Fruit fly (Drosophila melanogaster) whole organism, pupa: ENCODE results near the gene Kaz-m1.

ENCODE experiments used
- CG10348 ChIP-seq: fragments of 200-800 bp; sonication (Bioruptor generic); IDR thresholded peaks from 2 replicates; pipeline ENCODE4 v1.3.6; 2022; ENCODE audit warnings: missing biosample characterization, missing genetic modification characterization
- CG12605 ChIP-seq: fragments of 200-800 bp; sonication (Bioruptor generic); IDR thresholded peaks from 2 replicates; pipeline ENCODE4 v1.3.6; 2022; ENCODE audit warnings: missing biosample characterization, missing genetic modification characterization
- CG13204 ChIP-seq: fragments of 200-800 bp; sonication (Bioruptor generic); optimal IDR thresholded peaks from 2 replicates; lab custom pipeline; 2018; ENCODE audit warnings: missing biosample characterization, mild to moderate bottlenecking, missing genetic modification characterization, moderate library complexity
- CG14655 ChIP-seq: fragments of 200-800 bp; sonication (Bioruptor generic); optimal IDR thresholded peaks from 3 replicates; lab custom pipeline; 2017; ENCODE audit warnings: mild to moderate bottlenecking, missing biosample characterization, missing genetic modification reagents, missing genetic modification characterization
- CG15710 ChIP-seq: fragments of 200-800 bp; sonication (Bioruptor generic); optimal IDR thresholded peaks from 2 replicates; lab custom pipeline; 2018; ENCODE audit warnings: missing biosample characterization, mild to moderate bottlenecking, missing genetic modification characterization, moderate library complexity
- CG17806 ChIP-seq: fragments of 200-800 bp; sonication (Bioruptor generic); optimal IDR thresholded peaks from 2 replicates; lab custom pipeline; 2018; ENCODE audit warnings: missing biosample characterization, mild to moderate bottlenecking, missing genetic modification characterization, moderate library complexity
- CG32121 ChIP-seq: fragments of 200-800 bp; sonication (Bioruptor generic); IDR thresholded peaks from 2 replicates; pipeline ENCODE4 v1.3.6; 2022; ENCODE audit warnings: missing biosample characterization, missing genetic modification characterization
- CG34367 ChIP-seq: fragments of 200-800 bp; sonication (Bioruptor generic); optimal IDR thresholded peaks from 2 replicates; lab custom pipeline; 2018; ENCODE audit warnings: missing biosample characterization, mild to moderate bottlenecking, missing genetic modification characterization
- CG4496 ChIP-seq: fragments of 200-800 bp; sonication (Bioruptor generic); IDR thresholded peaks from 3 replicates; pipeline ENCODE4 v1.3.6; 2022; ENCODE audit warnings: missing biosample characterization, missing genetic modification characterization
- CG8159 ChIP-seq: fragments of 200-800 bp; sonication (Bioruptor generic); optimal IDR thresholded peaks from 3 replicates; lab custom pipeline; 2018; ENCODE audit warnings: missing biosample characterization, mild to moderate bottlenecking, missing genetic modification characterization, moderate library complexity
- CG8301 ChIP-seq: fragments of 200-800 bp; sonication (Bioruptor generic); optimal IDR thresholded peaks from 2 replicates; lab custom pipeline; 2018; ENCODE audit warnings: missing biosample characterization, mild to moderate bottlenecking, missing genetic modification characterization
- CG9948 ChIP-seq: fragments of 200-800 bp; sonication (Bioruptor generic); optimal IDR thresholded peaks from 2 replicates; lab custom pipeline; 2018; ENCODE audit warnings: missing biosample characterization, mild to moderate bottlenecking, missing genetic modification characterization, moderate library complexity
- D1 ChIP-seq: fragments of 200-800 bp; sonication (Bioruptor generic); optimal IDR thresholded peaks from 2 replicates; lab custom pipeline; 2018; ENCODE audit warnings: missing biosample characterization, mild to moderate bottlenecking, missing genetic modification characterization, moderate library complexity
- EcR ChIP-seq: fragments of 200-800 bp; sonication (Bioruptor generic); optimal IDR thresholded peaks from 3 replicates; lab custom pipeline; 2019; ENCODE audit warnings: missing biosample characterization, missing genetic modification characterization, mild to moderate bottlenecking, moderate library complexity, missing genetic modification reagents
- Ets98B ChIP-seq: fragments of 200-800 bp; sonication (Bioruptor generic); IDR thresholded peaks from 2 replicates; pipeline ENCODE4 v1.3.6; 2022; ENCODE audit warnings: missing biosample characterization, missing genetic modification characterization
- Pif1A ChIP-seq: fragments of 200-800 bp; sonication (Bioruptor generic); optimal IDR thresholded peaks from 3 replicates; lab custom pipeline; 2016; ENCODE audit warnings: missing biosample characterization, missing genetic modification characterization
- Pif1B ChIP-seq: fragments of 200-800 bp; sonication (Bioruptor generic); optimal IDR thresholded peaks from 3 replicates; lab custom pipeline; 2016; ENCODE audit warnings: missing biosample characterization, missing genetic modification characterization
- Snoo ChIP-seq: fragments of 200-800 bp; sonication (Bioruptor generic); optimal IDR thresholded peaks from 3 replicates; lab custom pipeline; 2017; ENCODE audit warnings: missing biosample characterization, mild to moderate bottlenecking, missing genetic modification characterization, inconsistent platforms
- fd96Ca ChIP-seq: fragments of 200-800 bp; sonication (Bioruptor generic); IDR thresholded peaks from 3 replicates; pipeline ENCODE4 v1.3.6; 2022; ENCODE audit warnings: missing biosample characterization, missing genetic modification characterization
- gl ChIP-seq: fragments of 200-800 bp; sonication (Bioruptor generic); optimal IDR thresholded peaks from 2 replicates; lab custom pipeline; 2018; ENCODE audit warnings: missing biosample characterization, mild to moderate bottlenecking, missing genetic modification characterization
- rn ChIP-seq: fragments of 200-800 bp; sonication (Bioruptor generic); IDR thresholded peaks from 2 replicates; pipeline ENCODE4 v1.3.6; 2022; ENCODE audit warnings: missing biosample characterization, missing genetic modification characterization

The Kaz-m1 gene

DNA sequence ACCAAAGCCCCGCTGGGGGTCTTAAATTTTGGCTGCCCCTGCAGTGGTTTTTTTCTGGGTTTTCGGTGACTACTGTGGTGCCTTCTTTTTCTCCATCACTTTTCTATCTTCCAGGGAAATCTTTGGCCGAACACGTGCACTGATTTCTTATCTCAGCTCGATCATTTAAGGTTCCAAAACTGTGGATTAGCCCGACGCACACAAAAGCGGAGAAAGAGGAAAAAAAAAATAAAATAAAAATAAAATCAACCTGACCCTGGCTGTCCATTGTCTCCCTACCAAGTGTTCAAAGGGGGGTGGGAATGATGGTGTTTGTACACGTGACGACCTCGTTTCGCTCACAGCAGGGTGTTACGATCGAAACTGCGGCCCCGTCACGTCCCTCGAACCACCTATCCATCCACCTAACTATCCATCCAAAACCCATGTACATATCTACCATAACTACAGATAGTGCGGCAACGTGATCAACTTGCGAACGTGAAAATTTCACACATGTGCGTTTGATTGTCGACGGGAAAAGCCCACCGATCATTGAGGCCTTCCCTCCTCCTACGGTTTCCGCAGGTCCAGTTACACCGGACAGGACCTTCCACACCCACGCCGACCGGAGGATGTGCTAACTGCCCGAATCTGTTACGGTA lies 12.2 kb downstream of the Kaz-m1 start:
- no peak for TF ChIP-seq CG14655 (GFP tag; lab: Kevin White, UChicago)
- TF ChIP-seq EcR (GFP tag; lab: Kevin White, UChicago): no peak
- TF ChIP-seq CG12605: no peak
- no peak for TF ChIP-seq CG34367 (tag; lab: Kevin White, UChicago)
- no peak for TF ChIP-seq CG10348 (GFP tag; lab: Robert Waterston, UW)
- TF ChIP-seq CG32121: no peak

dm6 chr3R:26027903-26028302 lies 13.4 kb downstream of the Kaz-m1 start:
- TF ChIP-seq CG4496: no peak
- TF ChIP-seq CG10348 (GFP tag; lab: Robert Waterston, UW): no peak
- no peak for TF ChIP-seq CG8159
- TF ChIP-seq Ets98B: no peak
- TF ChIP-seq, all 21 proteins: peak for 0

DNA sequence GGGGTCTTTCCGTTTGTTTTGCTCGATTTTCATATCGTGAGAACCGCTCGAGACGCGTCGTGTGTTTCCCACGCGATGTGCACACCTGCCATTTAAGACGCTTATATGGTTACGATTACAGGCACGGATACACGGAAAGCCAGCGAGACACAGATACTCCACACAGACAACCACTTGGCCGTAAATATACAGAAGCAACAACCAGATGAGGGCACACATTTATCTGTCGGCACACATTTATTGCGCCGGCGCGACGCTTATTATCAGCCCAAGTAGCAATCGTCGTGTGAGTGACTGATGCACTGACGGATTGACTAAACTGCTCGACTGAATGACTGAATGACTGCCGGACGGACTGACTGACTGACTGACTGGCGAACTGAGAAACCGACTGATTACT lies 16.0 kb downstream of the Kaz-m1 start:
- TF ChIP-seq CG34367 (tag; lab: Kevin White, UChicago) (no peak), CG8159 (no peak), CG13204 (GFP tag; lab: Kevin White, UChicago) (no peak), CG14655 (GFP tag; lab: Kevin White, UChicago) (no peak)

DNA sequence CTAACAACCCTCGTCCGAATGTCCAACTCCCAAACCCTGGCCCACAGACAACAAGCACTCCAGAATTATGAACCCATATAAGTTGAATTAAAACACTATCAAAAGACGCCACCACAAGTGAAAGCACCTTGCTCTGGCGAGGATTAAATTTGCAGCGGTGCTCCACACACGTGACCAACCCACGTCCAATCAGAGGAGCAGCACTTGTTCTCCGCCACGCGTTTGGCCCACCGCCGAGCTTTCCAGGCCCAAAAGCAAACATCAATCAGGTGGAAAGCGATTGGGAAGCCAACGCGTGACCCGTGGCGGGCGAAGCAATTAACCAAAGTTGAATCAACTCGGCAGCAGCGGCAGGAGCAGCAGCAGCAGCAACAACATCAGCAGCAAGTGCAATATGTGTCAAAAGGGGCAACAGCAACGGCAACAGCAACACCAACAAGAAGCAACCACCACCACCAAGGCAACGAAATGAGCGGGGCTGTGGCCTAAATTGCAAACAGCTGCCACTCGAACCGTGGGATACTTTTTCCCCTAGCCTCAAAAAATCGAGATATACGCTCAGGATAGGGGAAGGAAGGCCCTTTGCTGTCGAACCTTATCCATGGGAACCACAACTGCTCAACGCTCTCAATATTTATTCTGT lies 17.6 kb downstream of the Kaz-m1 start:
- TF ChIP-seq rn: no peak
- TF ChIP-seq EcR (GFP tag; lab: Kevin White, UChicago): peak; percentile 60
- no peak for TF ChIP-seq CG14655 (GFP tag; lab: Kevin White, UChicago)

- TF ChIP-seq CG14655 (GFP tag; lab: Kevin White, UChicago): no peak
- no peak for TF ChIP-seq CG4496
- no peak for TF ChIP-seq D1 (tag; lab: Kevin White, UChicago)
- TF ChIP-seq CG17806 (tag; lab: Kevin White, UChicago): no peak
- TF ChIP-seq rn: no peak
- TF ChIP-seq CG15710: no peak
Measured at dm6 chr3R:26032611-26033001, 18.1 kb downstream of the Kaz-m1 start.

DNA sequence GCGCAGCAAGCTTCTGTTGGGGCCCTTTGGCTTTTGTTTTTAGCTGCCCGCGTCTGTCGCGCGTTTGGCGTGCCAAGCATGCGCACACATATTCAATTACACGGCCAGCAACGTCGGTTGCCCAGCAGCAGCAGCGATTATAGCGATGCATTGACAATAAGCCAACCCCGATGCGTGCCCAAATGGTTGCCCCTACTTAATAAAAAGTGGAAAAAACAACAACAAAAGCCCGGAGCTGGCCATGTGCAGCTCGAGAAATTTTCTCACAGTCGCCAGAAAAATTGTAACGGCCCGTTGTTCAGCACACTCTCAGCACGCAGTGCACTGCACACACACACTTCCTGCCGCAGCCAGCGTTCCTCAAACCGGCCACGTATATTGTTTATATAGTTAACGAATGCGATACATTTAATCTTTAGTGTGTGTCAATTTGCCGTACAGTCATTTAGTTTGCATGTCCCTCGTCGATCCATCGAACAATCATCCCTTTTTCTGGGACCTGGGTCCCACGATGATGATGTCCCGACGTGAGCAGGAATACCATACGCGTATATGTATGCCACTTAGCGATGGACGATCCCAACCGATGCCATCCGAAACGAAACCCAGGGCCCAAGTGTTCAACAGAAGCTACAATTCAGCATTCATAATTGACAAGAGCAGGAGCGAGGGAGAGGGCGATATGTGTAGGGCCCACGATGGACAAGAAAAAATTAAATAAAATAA lies 20.3 kb downstream of the Kaz-m1 start:
- TF ChIP-seq Snoo (tag; lab: Kevin White, UChicago) (peak; percentile 1), EcR (GFP tag; lab: Kevin White, UChicago) (peak; percentile 0), CG14655 (GFP tag; lab: Kevin White, UChicago) (no peak), CG13204 (GFP tag; lab: Kevin White, UChicago) (peak; percentile 14), Ets98B (no peak), D1 (tag; lab: Kevin White, UChicago) (no peak)

- no peak for TF ChIP-seq CG9948 (tag; lab: Kevin White, UChicago)
- no peak for TF ChIP-seq CG32121
- TF ChIP-seq fd96Ca: no peak
- TF ChIP-seq CG17806 (tag; lab: Kevin White, UChicago): no peak
- no peak for TF ChIP-seq CG4496
- no peak for TF ChIP-seq CG8301
- no peak for TF ChIP-seq CG12605
- TF ChIP-seq rn: no peak
- TF ChIP-seq Pif1A: no peak
- no peak for TF ChIP-seq CG10348 (GFP tag; lab: Robert Waterston, UW)
- TF ChIP-seq EcR (GFP tag; lab: Kevin White, UChicago): no peak
- no peak for TF ChIP-seq Ets98B
Measured at dm6 chr3R:26035369-26035656, 20.8 kb downstream of the Kaz-m1 start.

dm6 chr3R:26036153-26037144 lies 21.9 kb downstream of the Kaz-m1 start:
- peak; percentile 20; the same call in 1 of the 2 replicates for TF ChIP-seq Ets98B
- TF ChIP-seq D1 (tag; lab: Kevin White, UChicago): peak; percentile 90
- peak; percentile 91 for TF ChIP-seq CG17806 (tag; lab: Kevin White, UChicago)
- no peak for TF ChIP-seq CG10348 (GFP tag; lab: Robert Waterston, UW)
- peak; percentile 90 for TF ChIP-seq Pif1B (GFP tag; lab: Kevin White, UChicago)
- TF ChIP-seq EcR (GFP tag; lab: Kevin White, UChicago): peak; percentile 14
- peak; percentile 84 for TF ChIP-seq gl (tag; lab: Kevin White, UChicago)
- peak; percentile 91 for TF ChIP-seq CG14655 (GFP tag; lab: Kevin White, UChicago)
- TF ChIP-seq Snoo (tag; lab: Kevin White, UChicago): peak; percentile 88
- peak; percentile 78 for TF ChIP-seq CG13204 (GFP tag; lab: Kevin White, UChicago)
- TF ChIP-seq CG8159: peak; percentile 96
- TF ChIP-seq CG4496: peak; percentile 89
- peak; percentile 90 for TF ChIP-seq CG9948 (tag; lab: Kevin White, UChicago)
- 0 out of 2 replicates have a peak, but pooled peaks have one; percentile 28 for TF ChIP-seq rn
- TF ChIP-seq CG8301: peak; percentile 92
- peak; percentile 87 for TF ChIP-seq CG34367 (tag; lab: Kevin White, UChicago)
- peak; percentile 36; the same call in 1 of the 2 replicates for TF ChIP-seq CG32121
- peak; percentile 95 for TF ChIP-seq CG15710
- peak; percentile 53 for TF ChIP-seq CG12605
- TF ChIP-seq fd96Ca: no peak
- peak; percentile 91 for TF ChIP-seq Pif1A
